Worm (Caenorhabditis elegans) whole organism, L1 larva: ENCODE measurements around the gene sri-48.
"Not testable (repeated sequence)": the region's sequence is repeated elsewhere in the genome, so short reads cannot be mapped to it uniquely, and the experiment has no call there.

Experiments used
- Y116A8C.19 ChIP-seq: sonication (generic microtip); optimal IDR thresholded peaks from 2 replicates; lab custom pipeline; 2016; ENCODE audit warnings: missing compliant biosample characterization, missing genetic modification characterization, borderline replicate concordance
- ama-1 ChIP-seq: fragments of 150-350 bp; optimal IDR thresholded peaks from 2 replicates; lab custom pipeline; 2014
- ceh-88 ChIP-seq: fragments of 200-800 bp; sonication (Bioruptor generic); IDR thresholded peaks from 2 replicates; pipeline ENCODE4 v1.3.6; 2022; ENCODE audit warnings: missing genetic modification characterization, missing compliant biosample characterization
- ces-1 ChIP-seq: fragments of 150-350 bp; optimal IDR thresholded peaks from 2 replicates; lab custom pipeline; 2014; ENCODE audit warnings: missing biosample characterization, missing genetic modification reagents, missing genetic modification characterization
- lin-13 ChIP-seq: fragments of 150-350 bp; optimal IDR thresholded peaks from 2 replicates; lab custom pipeline; 2014; ENCODE audit warnings: missing biosample characterization, missing genetic modification reagents, missing genetic modification characterization
- lsy-2 ChIP-seq, 2 experiments: fragments of 150-350 bp; optimal IDR thresholded peaks; 2 replicates each; lab custom pipeline; 2014; ENCODE audit warnings: missing biosample characterization in 2 of 2, missing genetic modification characterization in 2 of 2
- mep-1 ChIP-seq: fragments of 150-350 bp; optimal IDR thresholded peaks from 2 replicates; lab custom pipeline; 2014; ENCODE audit warnings: missing biosample characterization, missing genetic modification characterization
- sptf-1 ChIP-seq: fragments of 150-350 bp; optimal IDR thresholded peaks from 2 replicates; lab custom pipeline; 2014; ENCODE audit warnings: missing biosample characterization, missing genetic modification characterization
- unc-62 ChIP-seq: fragments of 150-350 bp; optimal IDR thresholded peaks from 2 replicates; lab custom pipeline; 2014; ENCODE audit warnings: missing biosample characterization, missing genetic modification reagents, missing genetic modification characterization
- zag-1 ChIP-seq: fragments of 150-350 bp; optimal IDR thresholded peaks from 2 replicates; lab custom pipeline; 2014; ENCODE audit warnings: missing biosample characterization, missing genetic modification characterization

- not testable (repeated sequence) for TF ChIP-seq ceh-88; sptf-1; lin-13; zag-1 (tag; lab: Kevin White, UChicago); ces-1 (GFP tag; lab: Kevin White, UChicago); lsy-2 (tag; optimal IDR thresholded peaks at IDR 0.05; lab: Kevin White, UChicago); unc-62 (GFP tag; lab: Kevin White, UChicago); mep-1 (tag; lab: Kevin White, UChicago); ama-1; Y116A8C.19 (tag; lab: Kevin White, UChicago)
These were observed 9.6 kb downstream of the sri-48 start, which contains the start of gene Y27F2A.9 for ce11 chrII:3191544-3191943.
